Worm (Caenorhabditis elegans) whole organism, early embryonic: ENCODE results near the gene srd-21.

Experiments
- B0310.2 ChIP-seq: sonication (generic microtip); optimal IDR thresholded peaks from 2 replicates; lab custom pipeline; 2016; ENCODE audit warnings: mild to moderate bottlenecking, missing genetic modification characterization, missing compliant biosample characterization
- aly-1 ChIP-seq: sonication (generic microtip); optimal IDR thresholded peaks from 2 replicates; lab custom pipeline; 2016; ENCODE audit warnings: missing genetic modification characterization, missing compliant biosample characterization
- ama-1 ChIP-seq: fragments of 150-350 bp; optimal IDR thresholded peaks from 2 replicates; lab custom pipeline; 2014
- hmbx-1 ChIP-seq: sonication (generic microtip); optimal IDR thresholded peaks from 2 replicates; lab custom pipeline; 2016; ENCODE audit warnings: mild to moderate bottlenecking, missing genetic modification characterization, missing compliant biosample characterization
- hnd-1 ChIP-seq: sonication (generic microtip); optimal IDR thresholded peaks from 2 replicates; lab custom pipeline; 2016; ENCODE audit warnings: missing genetic modification characterization, missing compliant biosample characterization
- sea-1 ChIP-seq: fragments of 200-800 bp; sonication (Bioruptor generic); conservative IDR thresholded peaks from 2 replicates; pipeline ENCODE4 v1.3.6; 2022; ENCODE audit warnings: missing genetic modification characterization, missing compliant biosample characterization
- tra-4 ChIP-seq: sonication (generic microtip); optimal IDR thresholded peaks from 2 replicates; lab custom pipeline; 2017; ENCODE audit warnings: missing genetic modification characterization, missing compliant biosample characterization

ce11 chrV:16594514-16594913 lies 35.2 kb upstream of the srd-21 start:
- TF ChIP-seq ama-1 (lab: Kevin White, UChicago) (no peak), hmbx-1 (tag; lab: Kevin White, UChicago) (no peak), aly-1 (tag; lab: Kevin White, UChicago) (no peak), hnd-1 (tag; lab: Kevin White, UChicago) (no peak), tra-4 (tag; lab: Kevin White, UChicago) (no peak), B0310.2 (tag; lab: Kevin White, UChicago) (no peak), sea-1 (GFP tag; lab: Robert Waterston, UW) (no peak)
